Fruit fly (Drosophila melanogaster) whole organism, wandering third instar larva: ENCODE results near the gene CG9784.
A peak's percentile ranks its signal among the peaks of the same experiment; 100 is the strongest.

Experiments used
- Dfd ChIP-seq: fragments of >200 bp; optimal IDR thresholded peaks from 2 replicates; lab custom pipeline; 2017; ENCODE audit warnings: missing biosample characterization, missing genetic modification characterization
- GATAd ChIP-seq: sonication (Bioruptor generic); optimal IDR thresholded peaks from 2 replicates; lab custom pipeline; 2016; ENCODE audit warnings: missing biosample characterization, missing genetic modification characterization
- HLH106 ChIP-seq: fragments of 200-800 bp; optimal IDR thresholded peaks from 3 replicates; lab custom pipeline; 2019; ENCODE audit warnings: missing biosample characterization, mild to moderate bottlenecking, missing genetic modification characterization, moderate library complexity
- Hr78 ChIP-seq: fragments of >200 bp; optimal IDR thresholded peaks from 2 replicates; lab custom pipeline; 2017; ENCODE audit warnings: missing biosample characterization, missing genetic modification characterization
- Myc ChIP-seq: fragments of >200 bp; optimal IDR thresholded peaks from 2 replicates; lab custom pipeline; 2017
- N ChIP-seq: fragments of >200 bp; optimal IDR thresholded peaks from 2 replicates; lab custom pipeline; 2018; ENCODE audit warnings: missing biosample characterization, missing external identifiers, missing genetic modification characterization
- Sp1 ChIP-seq: fragments of 200-800 bp; sonication (Bioruptor generic); optimal IDR thresholded peaks from 3 replicates; lab custom pipeline; 2019; ENCODE audit warnings: missing biosample characterization, mild to moderate bottlenecking, missing genetic modification characterization, moderate library complexity
- Vsx2 ChIP-seq: fragments of 200-300, 225-300 bp; sonication (Bioruptor generic); optimal IDR thresholded peaks from 2 replicates; lab custom pipeline; 2018; ENCODE audit warnings: missing biosample characterization, missing genetic modification characterization; ENCODE audit not compliant: partially characterized antibody
- fru ChIP-seq: fragments of 200-800 bp; sonication (Bioruptor generic); optimal IDR thresholded peaks from 3 replicates; lab custom pipeline; 2016; ENCODE audit warnings: missing biosample characterization, mild to moderate bottlenecking, missing genetic modification characterization
- h ChIP-seq: fragments of 200-800 bp; sonication (Bioruptor generic); optimal IDR thresholded peaks from 3 replicates; lab custom pipeline; 2016; ENCODE audit warnings: missing biosample characterization, mild to moderate bottlenecking, missing genetic modification characterization
- rgr ChIP-seq: fragments of 200-800 bp; sonication (Bioruptor generic); optimal IDR thresholded peaks from 3 replicates; lab custom pipeline; 2016; ENCODE audit warnings: missing biosample characterization, mild to moderate bottlenecking, missing genetic modification characterization
- tai ChIP-seq: sonication (Bioruptor generic); optimal IDR thresholded peaks from 2 replicates; lab custom pipeline; 2016; ENCODE audit warnings: missing biosample characterization, missing genetic modification characterization
- usp ChIP-seq: fragments of >200 bp; optimal IDR thresholded peaks from 2 replicates; lab custom pipeline; 2017; ENCODE audit warnings: missing biosample characterization, missing genetic modification characterization

DNA sequence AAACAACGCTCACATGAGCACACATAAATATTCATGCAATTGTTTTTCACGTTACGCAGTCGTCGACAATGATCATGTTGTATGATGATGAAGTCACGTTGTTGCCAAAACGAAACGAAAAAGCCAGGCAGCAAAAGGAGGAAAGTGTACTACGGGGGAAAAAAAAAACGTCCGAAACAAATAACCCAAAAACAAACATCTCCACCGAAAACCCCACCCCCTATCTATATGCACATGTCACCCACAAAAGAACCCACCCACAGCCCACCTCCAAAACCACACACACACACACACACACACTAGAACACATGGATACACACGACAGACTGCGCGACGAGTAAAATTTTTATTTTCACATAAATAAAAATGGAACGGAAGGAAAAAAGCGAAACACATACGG is 23.9 kb downstream of the CG9784 start:
- TF ChIP-seq HLH106 (tag; lab: Kevin White, UChicago) (no peak), Hr78 (GFP tag; lab: Kevin White, UChicago) (no peak), h (GFP tag; lab: Kevin White, UChicago) (no peak), GATAd (GFP tag; lab: Kevin White, UChicago) (no peak), Dfd (GFP tag; lab: Kevin White, UChicago) (peak; percentile 93), rgr (GFP tag; lab: Kevin White, UChicago) (no peak), Myc (no peak), Sp1 (no peak), usp (no peak), tai (no peak), N (GFP tag; lab: Kevin White, UChicago) (no peak), fru (GFP tag; lab: Kevin White, UChicago) (no peak), Vsx2 (GFP tag; lab: Kevin White, UChicago) (no peak)
